Worm (Caenorhabditis elegans) whole organism, L4 larva: ENCODE data around the gene Y38E10A.24.

ENCODE experiments used
- F49E8.2 ChIP-seq: sonication (generic microtip); optimal IDR thresholded peaks from 2 replicates; lab custom pipeline; 2016; ENCODE audit warnings: missing compliant biosample characterization, mild to moderate bottlenecking, missing genetic modification characterization, borderline replicate concordance
- dmd-6 ChIP-seq: fragments of 200-800 bp; sonication (Bioruptor generic); IDR thresholded peaks from 2 replicates; pipeline ENCODE4 v1.3.6; 2022; ENCODE audit warnings: missing genetic modification reagents, missing genetic modification characterization, missing compliant biosample characterization
- dpl-1 ChIP-seq: fragments of 150-350 bp; optimal IDR thresholded peaks from 2 replicates; lab custom pipeline; 2014; ENCODE audit warnings: missing biosample characterization, missing genetic modification reagents, missing genetic modification characterization
- egl-27 ChIP-seq: sonication (generic microtip); optimal IDR thresholded peaks from 3 replicates; lab custom pipeline; 2017; ENCODE audit warnings: missing biosample characterization, missing genetic modification reagents, missing genetic modification characterization
- fkh-10 ChIP-seq: fragments of 150-350 bp; optimal IDR thresholded peaks from 2 replicates; lab custom pipeline; 2014; ENCODE audit warnings: missing biosample characterization, missing genetic modification reagents, missing genetic modification characterization
- nhr-237 ChIP-seq: sonication (generic microtip); optimal IDR thresholded peaks from 2 replicates; lab custom pipeline; 2017; ENCODE audit warnings: missing biosample characterization, missing genetic modification characterization
- nhr-25 ChIP-seq: sonication (generic microtip); optimal IDR thresholded peaks from 2 replicates; lab custom pipeline; 2017; ENCODE audit warnings: missing genetic modification characterization, mild to moderate bottlenecking, missing compliant biosample characterization, antibody characterized with exemption, moderate library complexity, borderline replicate concordance; ENCODE audit not compliant: insufficient read depth
- skn-1 ChIP-seq: fragments of 150-350 bp; optimal IDR thresholded peaks from 2 replicates; lab custom pipeline; 2014; ENCODE audit warnings: missing biosample characterization, missing genetic modification characterization
- unc-39 ChIP-seq: sonication (generic microtip); optimal IDR thresholded peaks from 2 replicates; lab custom pipeline; 2017; ENCODE audit warnings: missing biosample characterization, missing genetic modification characterization
- zag-1 ChIP-seq: fragments of 150-350 bp; optimal IDR thresholded peaks from 2 replicates; lab custom pipeline; 2014; ENCODE audit warnings: missing biosample characterization, missing genetic modification characterization
- zfp-2 ChIP-seq: sonication (generic microtip); optimal IDR thresholded peaks from 2 replicates; lab custom pipeline; 2016; ENCODE audit warnings: mild to moderate bottlenecking, missing genetic modification characterization, missing compliant biosample characterization

ce11 chrII:12694112-12694511 is 15.3 kb downstream of the Y38E10A.24 start, which contains the start of gene tbc-17:
- TF ChIP-seq nhr-237 (tag; lab: Kevin White, UChicago): no peak
- no peak for TF ChIP-seq nhr-25 (tag; lab: Kevin White, UChicago)
- no peak for TF ChIP-seq dpl-1 (GFP tag; lab: Kevin White, UChicago)
- no peak for TF ChIP-seq unc-39 (tag; lab: Kevin White, UChicago)
- no peak for TF ChIP-seq F49E8.2 (tag; lab: Kevin White, UChicago)
- TF ChIP-seq zag-1 (tag; lab: Kevin White, UChicago): no peak
- no peak for TF ChIP-seq skn-1
- TF ChIP-seq dmd-6 (GFP tag; lab: Robert Waterston, UW): no peak
- no peak for TF ChIP-seq egl-27 (tag; lab: Kevin White, UChicago)
- TF ChIP-seq fkh-10: no peak
- TF ChIP-seq zfp-2 (tag; lab: Kevin White, UChicago): no peak
